Fruit fly (Drosophila melanogaster) Kc167 (cell line): Measurements from ENCODE around the gene deltaCOP.

Experiments used
- Myc ChIP-seq: fragments of >200 bp; optimal IDR thresholded peaks from 2 replicates; lab custom pipeline; 2017; ENCODE audit warnings: missing external identifiers
- Sin3A ChIP-seq: fragments of >200 bp; optimal IDR thresholded peaks from 2 replicates; lab custom pipeline; 2018; ENCODE audit warnings: missing external identifiers
- h ChIP-seq: fragments of >200 bp; optimal IDR thresholded peaks from 3 replicates; lab custom pipeline; 2018; ENCODE audit warnings: missing external identifiers
- psq ChIP-seq: fragments of >200 bp; optimal IDR thresholded peaks from 2 replicates; lab custom pipeline; 2017; ENCODE audit warnings: missing external identifiers

- TF ChIP-seq Sin3A (no peak), psq (lab: Kevin White, UChicago) (no peak), h (lab: Kevin White, UChicago) (no peak), Myc (lab: Kevin White, UChicago) (no peak)
Measured at dm6 chrX:1845413-1845951, 16.1 kb downstream of the deltaCOP start.
